Fruit fly (Drosophila melanogaster) whole organism, adult: ENCODE measurements around the gene CG13694.

ENCODE experiments used
- CG11617 ChIP-seq: fragments of 200-800 bp; sonication (Bioruptor generic); optimal IDR thresholded peaks from 2 replicates; lab custom pipeline; 2017; ENCODE audit warnings: mild to moderate bottlenecking, missing biosample characterization, missing genetic modification reagents, missing genetic modification characterization
- CG12768 ChIP-seq: fragments of 200-800 bp; sonication (Bioruptor generic); optimal IDR thresholded peaks from 2 replicates; lab custom pipeline; 2017; ENCODE audit warnings: missing biosample characterization, missing genetic modification characterization, mild to moderate bottlenecking, moderate library complexity, missing genetic modification reagents
- CG14711 ChIP-seq: fragments of 200-800 bp; sonication (Bioruptor generic); optimal IDR thresholded peaks from 2 replicates; lab custom pipeline; 2018; ENCODE audit warnings: missing biosample characterization, mild to moderate bottlenecking, missing genetic modification characterization, moderate library complexity
- CG1620 ChIP-seq: fragments of 200-800 bp; sonication (Bioruptor generic); optimal IDR thresholded peaks from 2 replicates; lab custom pipeline; 2016; ENCODE audit warnings: missing biosample characterization, missing genetic modification characterization
- CG33017 ChIP-seq: fragments of 200-800 bp; sonication (Bioruptor generic); optimal IDR thresholded peaks from 2 replicates; lab custom pipeline; 2018; ENCODE audit warnings: missing biosample characterization, mild to moderate bottlenecking, missing genetic modification characterization, moderate library complexity
- CG5204 ChIP-seq: fragments of 200-800 bp; sonication (Bioruptor generic); optimal IDR thresholded peaks from 2 replicates; lab custom pipeline; 2016; ENCODE audit warnings: missing biosample characterization, missing genetic modification characterization
- CG7045 ChIP-seq: fragments of 200-800 bp; sonication (Bioruptor generic); optimal IDR thresholded peaks from 2 replicates; lab custom pipeline; 2017; ENCODE audit warnings: missing biosample characterization, mild to moderate bottlenecking, missing genetic modification characterization
- CG7101 ChIP-seq: fragments of 200-800 bp; sonication (Bioruptor generic); optimal IDR thresholded peaks from 2 replicates; lab custom pipeline; 2018; ENCODE audit warnings: missing biosample characterization, mild to moderate bottlenecking, missing genetic modification characterization, moderate library complexity
- Clk ChIP-seq: fragments of 200-800 bp; sonication (Bioruptor generic); optimal IDR thresholded peaks from 2 replicates; lab custom pipeline; 2017; ENCODE audit warnings: missing biosample characterization, missing genetic modification characterization
- Crg-1 ChIP-seq: fragments of 200-800 bp; sonication (Bioruptor generic); optimal IDR thresholded peaks from 2 replicates; lab custom pipeline; 2016; ENCODE audit warnings: missing biosample characterization, missing genetic modification characterization
- Hr96 ChIP-seq: fragments of 200-800 bp; sonication (Bioruptor generic); optimal IDR thresholded peaks from 2 replicates; lab custom pipeline; 2016; ENCODE audit warnings: missing biosample characterization, missing genetic modification characterization
- Mnt ChIP-seq: fragments of 200-800 bp; sonication (Bioruptor generic); optimal IDR thresholded peaks from 2 replicates; lab custom pipeline; 2016; ENCODE audit warnings: missing biosample characterization, mild to moderate bottlenecking, missing genetic modification characterization
- bab1 ChIP-seq: fragments of 200-800 bp; sonication (Bioruptor generic); optimal IDR thresholded peaks from 3 replicates; lab custom pipeline; 2019; ENCODE audit warnings: missing biosample characterization, mild to moderate bottlenecking, missing genetic modification characterization, moderate library complexity
- cic ChIP-seq: fragments of 200-800 bp; sonication (Bioruptor generic); optimal IDR thresholded peaks from 2 replicates; lab custom pipeline; 2017; ENCODE audit warnings: missing biosample characterization, mild to moderate bottlenecking, missing genetic modification characterization, moderate library complexity
- cnc ChIP-seq, 2 experiments: fragments of >200 bp; optimal IDR thresholded peaks; 2 replicates each; lab custom pipeline; 2017
- kay ChIP-seq: fragments of 200-800 bp; sonication (Bioruptor generic); peaks from one replicate; lab custom pipeline; 2016; ENCODE audit warnings: missing biosample characterization, missing genetic modification characterization, borderline replicate concordance
- ovo ChIP-seq: fragments of 200-800 bp; sonication (Bioruptor generic); optimal IDR thresholded peaks from 2 replicates; lab custom pipeline; 2016; ENCODE audit warnings: missing biosample characterization, missing genetic modification characterization
- pad ChIP-seq: fragments of 200-800 bp; sonication (Bioruptor generic); optimal IDR thresholded peaks from 3 replicates; lab custom pipeline; 2017; ENCODE audit warnings: missing biosample characterization, missing genetic modification characterization, mild to moderate bottlenecking, moderate library complexity, missing genetic modification reagents
- tj ChIP-seq: fragments of 200-800 bp; sonication (Bioruptor generic); optimal IDR thresholded peaks from 3 replicates; lab custom pipeline; 2017; ENCODE audit warnings: missing biosample characterization, mild to moderate bottlenecking, missing genetic modification characterization, moderate library complexity
- toe ChIP-seq: fragments of 200-800 bp; sonication (Bioruptor generic); optimal IDR thresholded peaks from 2 replicates; lab custom pipeline; 2016; ENCODE audit warnings: missing biosample characterization, missing genetic modification characterization

Gene CG13694

dm6 chr2L:116388-116787, at the start of gene CG13694:
Gene CG13694 (minus strand): TSS chr2L:116488.
- TF ChIP-seq CG33017 (tag; lab: Kevin White, UChicago) (no peak), ovo (GFP tag; lab: Kevin White, UChicago) (no peak), CG7045 (GFP tag; lab: Kevin White, UChicago) (no peak), CG7101 (tag; lab: Kevin White, UChicago) (no peak), cnc (optimal IDR thresholded peaks at IDR 0.05; lab: Kevin White, UChicago) (no peak)

dm6 chr2L:165253-165890, 49.1 kb upstream of the CG13694 start:
- TF ChIP-seq tj (GFP tag; lab: Kevin White, UChicago) (peak; percentile 59), Clk (GFP tag; lab: Kevin White, UChicago) (no peak)

- TF ChIP-seq CG33017 (tag; lab: Kevin White, UChicago), result no peak
- no peak for TF ChIP-seq toe (GFP tag; lab: Kevin White, UChicago)
- TF ChIP-seq cnc (optimal IDR thresholded peaks at IDR 0.05; lab: Kevin White, UChicago), result no peak
- no peak for TF ChIP-seq Crg-1 (GFP tag; lab: Kevin White, UChicago)
- TF ChIP-seq CG1620 (GFP tag; lab: Kevin White, UChicago), result no peak
- TF ChIP-seq Clk (GFP tag; lab: Kevin White, UChicago), result no peak
- no peak for TF ChIP-seq CG7045 (GFP tag; lab: Kevin White, UChicago)
- no peak for TF ChIP-seq bab1 (GFP tag; lab: Kevin White, UChicago)
- TF ChIP-seq Hr96 (GFP tag; lab: Kevin White, UChicago), result no peak
Measured at dm6 chr2L:163229-163628, 46.9 kb upstream of the CG13694 start.

dm6 chr2L:162208-162607, 45.9 kb upstream of the CG13694 start:
- no peak for TF ChIP-seq CG11617 (GFP tag; lab: Kevin White, UChicago)
- no peak for TF ChIP-seq CG5204 (GFP tag; lab: Kevin White, UChicago)
- no peak for TF ChIP-seq CG14711
- no peak for TF ChIP-seq Clk (GFP tag; lab: Kevin White, UChicago)
- TF ChIP-seq CG12768 (GFP tag; lab: Kevin White, UChicago), result no peak

- TF ChIP-seq pad (GFP tag; lab: Kevin White, UChicago) (peak; percentile 75), Hr96 (GFP tag; lab: Kevin White, UChicago) (peak; percentile 88), CG12768 (GFP tag; lab: Kevin White, UChicago) (peak; percentile 83), CG1620 (GFP tag; lab: Kevin White, UChicago) (no peak), kay (GFP tag; lab: Kevin White, UChicago) (peak; percentile 100), CG7101 (tag; lab: Kevin White, UChicago) (peak; percentile 88), ovo (GFP tag; lab: Kevin White, UChicago) (peak; percentile 96), toe (GFP tag; lab: Kevin White, UChicago) (peak; percentile 94), CG33017 (tag; lab: Kevin White, UChicago) (peak; percentile 82), Crg-1 (GFP tag; lab: Kevin White, UChicago) (peak; percentile 67), cic (peak; percentile 98), CG11617 (GFP tag; lab: Kevin White, UChicago) (peak; percentile 80), CG5204 (GFP tag; lab: Kevin White, UChicago) (peak; percentile 45), bab1 (GFP tag; lab: Kevin White, UChicago) (peak; percentile 97), cnc (optimal IDR thresholded peaks at IDR 0.05; lab: Kevin White, UChicago) (no peak), Mnt (GFP tag; lab: Kevin White, UChicago) (peak; percentile 89), tj (GFP tag; lab: Kevin White, UChicago) (peak; percentile 86), CG14711 (peak; percentile 65), Clk (GFP tag; lab: Kevin White, UChicago) (peak; percentile 97), CG7045 (GFP tag; lab: Kevin White, UChicago) (peak; percentile 76)
Measured at dm6 chr2L:161453-162175, 45.3 kb upstream of the CG13694 start.

dm6 chr2L:160581-161452, 44.5 kb upstream of the CG13694 start:
- TF ChIP-seq Mnt (GFP tag; lab: Kevin White, UChicago) (peak; percentile 94), CG7045 (GFP tag; lab: Kevin White, UChicago) (peak; percentile 96), CG33017 (tag; lab: Kevin White, UChicago) (peak; percentile 93), CG7101 (tag; lab: Kevin White, UChicago) (peak; percentile 76), CG11617 (GFP tag; lab: Kevin White, UChicago) (peak; percentile 97), toe (GFP tag; lab: Kevin White, UChicago) (peak; percentile 99), Crg-1 (GFP tag; lab: Kevin White, UChicago) (peak; percentile 38), Clk (GFP tag; lab: Kevin White, UChicago) (peak; percentile 99), CG5204 (GFP tag; lab: Kevin White, UChicago) (peak; percentile 95), tj (GFP tag; lab: Kevin White, UChicago) (peak; percentile 97), CG1620 (GFP tag; lab: Kevin White, UChicago) (peak; percentile 50), cnc (optimal IDR thresholded peaks at IDR 0.05; lab: Kevin White, UChicago) (no peak), ovo (GFP tag; lab: Kevin White, UChicago) (peak; percentile 100), CG12768 (GFP tag; lab: Kevin White, UChicago) (peak; percentile 97), bab1 (GFP tag; lab: Kevin White, UChicago) (peak; percentile 93), Hr96 (GFP tag; lab: Kevin White, UChicago) (peak; percentile 88), kay (GFP tag; lab: Kevin White, UChicago) (peak; percentile 100), CG14711 (peak; percentile 52), pad (GFP tag; lab: Kevin White, UChicago) (peak; percentile 88), cic (peak; percentile 99)
